Comparison of ENCODE assay signal across 2 fruit fly cellular contexts in genomic region chr3R:5094288-5094687, dm6.
TF ChIP-seq lines count a peak whose summit lies in the region.

No protein-coding gene starts in this region.

- TF ChIP-seq CTCF in whole organism, embryonic (GFP tag; optimal IDR thresholded peaks at IDR 0.05; lab: Kevin White, UChicago), result no peak

TF ChIP-seq in whole organism, embryonic, 481 proteins besides CTCF, POLR2A, EP300 and RAD21:
- TF ChIP-seq zen (tag; optimal IDR thresholded peaks at IDR 0.05; lab: Kevin White, UChicago), result peak; percentile 79
- TF ChIP-seq B-H2 (GFP tag; optimal IDR thresholded peaks at IDR 0.05; lab: Kevin White, UChicago), result no peak
- peak in 1 of 2 experiments; percentile 53 for TF ChIP-seq tll (GFP tag; optimal IDR thresholded peaks at IDR 0.05; lab: Kevin White, UChicago)
- no peak for TF ChIP-seq CG8388 (GFP tag; optimal IDR thresholded peaks at IDR 0.05; lab: Kevin White, UChicago)
- peak; percentile 35 for TF ChIP-seq Ets65A (GFP tag; lab: Kevin White, UChicago)
- TF ChIP-seq oc (tag; optimal IDR thresholded peaks at IDR 0.05; lab: Kevin White, UChicago), result peak; percentile 19
- peak; percentile 68 for TF ChIP-seq CG15479 (GFP tag; optimal IDR thresholded peaks at IDR 0.05; lab: Kevin White, UChicago)
- no peak for TF ChIP-seq Optix (GFP tag; IDR thresholded peaks at IDR 0.05; lab: Robert Waterston, UW)

TF ChIP-seq in whole organism, prepupa, 60 proteins besides CTCF, POLR2A, EP300 and RAD21:
- TF ChIP-seq CG1621 (tag; optimal IDR thresholded peaks at IDR 0.05; lab: Kevin White, UChicago) (no peak), svp (GFP tag; lab: Kevin White, UChicago) (peak; percentile 7)
